Worm (Caenorhabditis elegans) whole organism, mixed stage, embryonic: ENCODE results near the gene F14D7.3.

Experiments
- flh-1 ChIP-seq: fragments of 200-800 bp; sonication (Bioruptor generic); optimal IDR thresholded peaks from 2 replicates; lab custom pipeline; 2018; ENCODE audit warnings: mild to moderate bottlenecking, missing genetic modification characterization, moderate library complexity, missing compliant biosample characterization
- lin-13 ChIP-seq: fragments of 150-350 bp; optimal IDR thresholded peaks from 2 replicates; lab custom pipeline; 2014; ENCODE audit warnings: missing biosample characterization, missing genetic modification characterization
- lsy-2 ChIP-seq: fragments of 150-350 bp; optimal IDR thresholded peaks from 2 replicates; lab custom pipeline; 2014; ENCODE audit warnings: missing biosample characterization, missing genetic modification characterization
- mep-1 ChIP-seq: fragments of 150-350 bp; optimal IDR thresholded peaks from 2 replicates; lab custom pipeline; 2017; ENCODE audit warnings: missing biosample characterization, missing genetic modification reagents, missing genetic modification characterization, inconsistent platforms
- nhr-76 ChIP-seq: sonication (generic microtip); optimal IDR thresholded peaks from 2 replicates; lab custom pipeline; 2017; ENCODE audit warnings: missing biosample characterization, missing genetic modification characterization
- unc-39 ChIP-seq: fragments of 150-350 bp; optimal IDR thresholded peaks from 2 replicates; lab custom pipeline; 2014; ENCODE audit warnings: missing biosample characterization, missing genetic modification characterization
- ztf-11 ChIP-seq: fragments of 150-350 bp; optimal IDR thresholded peaks from 2 replicates; lab custom pipeline; 2014; ENCODE audit warnings: missing biosample characterization, missing genetic modification characterization

- TF ChIP-seq unc-39 (no peak), ztf-11 (tag; lab: Kevin White, UChicago) (no peak), mep-1 (no peak), lsy-2 (tag; lab: Kevin White, UChicago) (no peak), flh-1 (GFP tag; lab: Kevin White, UChicago) (no peak), lin-13 (tag; lab: Kevin White, UChicago) (no peak), nhr-76 (tag; lab: Kevin White, UChicago) (no peak)
Observed at ce11 chrV:14248025-14248424, 48.6 kb upstream of the F14D7.3 start, which contains the start of gene K02E11.4.
